Fruit fly (Drosophila melanogaster): ENCODE results near the gene slp2.
A peak's percentile ranks its signal among the peaks of the same experiment; 100 is the strongest.

slp2 gene

DNA sequence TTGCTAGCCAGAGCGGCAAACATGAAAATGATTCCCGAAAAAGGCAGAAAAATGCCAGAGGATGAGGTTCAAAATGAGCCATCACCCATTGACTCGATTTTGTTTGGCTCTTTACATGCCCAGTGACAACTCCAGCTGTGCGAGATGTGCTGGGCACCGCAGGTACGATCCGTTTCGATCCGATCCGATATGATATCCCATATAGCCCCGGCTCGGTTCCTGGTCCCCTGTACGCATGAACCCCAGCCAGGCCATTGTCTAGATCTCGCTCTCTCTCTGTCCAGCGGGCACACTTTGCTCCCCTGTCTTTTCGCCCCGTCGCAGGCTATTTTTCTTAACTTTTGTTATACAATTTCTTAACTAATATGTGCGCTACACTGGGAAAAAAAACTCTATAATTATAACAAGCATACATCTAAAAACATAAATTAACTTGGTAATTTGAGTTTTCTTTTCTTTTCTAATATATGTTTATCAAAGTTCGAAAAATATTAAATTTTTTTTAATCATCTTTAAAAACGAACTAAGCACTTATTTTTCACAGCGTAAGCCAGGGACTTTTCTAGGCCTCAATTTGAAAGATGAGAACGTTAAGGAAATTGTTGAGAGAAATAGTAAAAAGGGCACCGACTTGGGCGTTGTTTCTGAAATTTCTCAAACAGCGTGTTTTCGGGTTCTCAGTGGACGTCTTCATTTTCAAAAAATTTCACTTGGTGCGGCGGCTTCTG is 9.1 kb upstream of the slp2 start (continued):
- peak; percentile 65 for TF ChIP-seq CG30431 (GFP tag; optimal IDR thresholded peaks at IDR 0.05)
- peak; percentile 41 for TF ChIP-seq CG8089 (GFP tag; optimal IDR thresholded peaks at IDR 0.05)
- no peak for TF ChIP-seq Hey (tag; optimal IDR thresholded peaks at IDR 0.05)
- TF ChIP-seq Dp (GFP tag; optimal IDR thresholded peaks at IDR 0.05), result no peak
- TF ChIP-seq HmgZ (tag; optimal IDR thresholded peaks at IDR 0.05), result no peak
- TF ChIP-seq CG10267 (tag; optimal IDR thresholded peaks at IDR 0.05), result peak; percentile 91
- TF ChIP-seq h (optimal IDR thresholded peaks at IDR 0.05), result no peak
- peak; percentile 51; the same call in 1 of the 3 replicates for TF ChIP-seq tgo (GFP tag; IDR thresholded peaks at IDR 0.05)
- no peak for TF ChIP-seq ase (GFP tag; IDR thresholded peaks at IDR 0.05)
- peak; percentile 98 for TF ChIP-seq CG33557 (GFP tag; optimal IDR thresholded peaks at IDR 0.05)
- no peak for TF ChIP-seq toy (GFP tag; IDR thresholded peaks at IDR 0.05)
- no peak for TF ChIP-seq vnd (GFP tag; IDR thresholded peaks at IDR 0.05; ENCODE audit: partially characterized antibody)
- peak; percentile 77 for TF ChIP-seq grau (tag; optimal IDR thresholded peaks at IDR 0.05)
- TF ChIP-seq D19A (tag; optimal IDR thresholded peaks at IDR 0.05), result peak; percentile 87
- no peak for TF ChIP-seq CG11504 (tag; optimal IDR thresholded peaks at IDR 0.05)
- no peak for TF ChIP-seq CG10274 (GFP tag; optimal IDR thresholded peaks at IDR 0.05)
- TF ChIP-seq CG4854 (GFP tag; optimal IDR thresholded peaks at IDR 0.05), result peak; percentile 14
- TF ChIP-seq danr (GFP tag; IDR thresholded peaks at IDR 0.05), result no peak
- no peak for TF ChIP-seq CG11723 (GFP tag; optimal IDR thresholded peaks at IDR 0.05)
- TF ChIP-seq CG6254 (GFP tag; optimal IDR thresholded peaks at IDR 0.05), result peak; percentile 76
- TF ChIP-seq CG14014 (GFP tag; IDR thresholded peaks at IDR 0.05), result no peak
- peak; percentile 97 for TF ChIP-seq CG18262 (tag; optimal IDR thresholded peaks at IDR 0.05)
- TF ChIP-seq CG17186 (GFP tag; optimal IDR thresholded peaks at IDR 0.05), result no peak
- TF ChIP-seq z (GFP tag; IDR thresholded peaks at IDR 0.05), result no peak
- no peak for TF ChIP-seq br (optimal IDR thresholded peaks at IDR 0.05)
- peak; percentile 91 for TF ChIP-seq phol (tag; optimal IDR thresholded peaks at IDR 0.05)
- no peak for TF ChIP-seq pita (GFP tag; optimal IDR thresholded peaks at IDR 0.05)
- TF ChIP-seq gsb (GFP tag; IDR thresholded peaks at IDR 0.05), result no peak
- peak; percentile 8 for TF ChIP-seq CG17568 (GFP tag; optimal IDR thresholded peaks at IDR 0.05)
- TF ChIP-seq cad (GFP tag; optimal IDR thresholded peaks at IDR 0.05), result no peak
- TF ChIP-seq run (tag; optimal IDR thresholded peaks at IDR 0.05), result no peak
- TF ChIP-seq slou (GFP tag; optimal IDR thresholded peaks at IDR 0.05), result no peak
- TF ChIP-seq CG1647 (GFP tag; optimal IDR thresholded peaks at IDR 0.05), result no peak
- TF ChIP-seq tup (GFP tag; optimal IDR thresholded peaks at IDR 0.05), result no peak
- peak; percentile 74 for TF ChIP-seq CG30403 (GFP tag; optimal IDR thresholded peaks at IDR 0.05)
- TF ChIP-seq ranshi (GFP tag; IDR thresholded peaks at IDR 0.05), result no peak
- TF ChIP-seq sob (GFP tag; IDR thresholded peaks at IDR 0.05), result no peak
- TF ChIP-seq vfl (GFP tag; optimal IDR thresholded peaks at IDR 0.05), result no peak
- TF ChIP-seq ato (GFP tag; IDR thresholded peaks at IDR 0.05; ENCODE audit: partially characterized antibody), result no peak
- TF ChIP-seq crc (GFP tag; optimal IDR thresholded peaks at IDR 0.05), result no peak
- no peak for TF ChIP-seq aop (GFP tag; IDR thresholded peaks at IDR 0.05)
- TF ChIP-seq ind (GFP tag; optimal IDR thresholded peaks at IDR 0.05), result no peak
- no peak for TF ChIP-seq Lim3 (GFP tag; IDR thresholded peaks at IDR 0.05)
- no peak for TF ChIP-seq CG9932 (GFP tag; IDR thresholded peaks at IDR 0.05)
- peak; percentile 50 for TF ChIP-seq CG12155 (GFP tag; optimal IDR thresholded peaks at IDR 0.05)
- no peak for TF ChIP-seq NfI (GFP tag; optimal IDR thresholded peaks at IDR 0.05)
- TF ChIP-seq oc (tag; optimal IDR thresholded peaks at IDR 0.05), result no peak
- TF ChIP-seq CG6654 (GFP tag; optimal IDR thresholded peaks at IDR 0.05), result no peak
- TF ChIP-seq wdn (GFP tag; IDR thresholded peaks at IDR 0.05), result no peak
- TF ChIP-seq CG6854 (GFP tag; optimal IDR thresholded peaks at IDR 0.05), result no peak
- peak; percentile 76 for TF ChIP-seq CG4424 (GFP tag; optimal IDR thresholded peaks at IDR 0.05)
- peak; percentile 33 for TF ChIP-seq CG9437 (GFP tag; optimal IDR thresholded peaks at IDR 0.05)
